Worm (Caenorhabditis elegans): ENCODE measurements around the gene C26B9.7.

C26B9.7 gene

ce11 chrX:5319214-5319838, 22.8 kb upstream of the C26B9.7 start (continued):
- TF ChIP-seq hpl-2 (GFP tag; optimal IDR thresholded peaks at IDR 0.05) (no peak), unc-98 (GFP tag; IDR thresholded peaks at IDR 0.05) (no peak), snpc-4 (tag; optimal IDR thresholded peaks at IDR 0.05) (no peak), lin-14 (GFP tag; optimal IDR thresholded peaks at IDR 0.05) (peak; percentile 39), fkh-4 (tag; optimal IDR thresholded peaks at IDR 0.05; ENCODE audit: borderline replicate concordance) (no peak), nhr-85 (tag) (no peak), C04F5.9 (tag; optimal IDR thresholded peaks at IDR 0.05) (no peak), ztf-11 (tag; optimal IDR thresholded peaks at IDR 0.05) (no peak), lsy-2 (tag; optimal IDR thresholded peaks at IDR 0.05) (peak in 1 of 2 experiments; percentile 50), ztf-4 (tag; optimal IDR thresholded peaks at IDR 0.05) (peak; percentile 12), mef-2 (tag; optimal IDR thresholded peaks at IDR 0.05) (no peak), isw-1 (GFP tag; IDR thresholded peaks at IDR 0.05) (no peak), fkh-10 (GFP tag; optimal IDR thresholded peaks at IDR 0.05) (no peak), lir-3 (tag; optimal IDR thresholded peaks at IDR 0.05; ENCODE audit: poor library complexity) (peak; percentile 45), xbp-1 (tag; optimal IDR thresholded peaks at IDR 0.05) (peak; percentile 49), ces-1 (GFP tag; optimal IDR thresholded peaks at IDR 0.05) (no peak), skn-1 (tag; optimal IDR thresholded peaks at IDR 0.05) (no peak), nhr-47 (tag; optimal IDR thresholded peaks at IDR 0.05) (peak; percentile 70), grh-1 (GFP tag; IDR thresholded peaks at IDR 0.05) (no peak), unc-62 (GFP tag; optimal IDR thresholded peaks at IDR 0.05) (no peak), mep-1 (tag; optimal IDR thresholded peaks at IDR 0.05) (peak; percentile 4), fos-1 (tag; optimal IDR thresholded peaks at IDR 0.05) (peak; percentile 0), dpl-1 (GFP tag; optimal IDR thresholded peaks at IDR 0.05) (no peak), fkh-8 (tag; optimal IDR thresholded peaks at IDR 0.05) (no peak), nhr-20 (tag; optimal IDR thresholded peaks at IDR 0.05) (peak; percentile 48), dsc-1 (tag; optimal IDR thresholded peaks at IDR 0.05) (peak; percentile 71), lin-39 (tag; optimal IDR thresholded peaks at IDR 0.05) (no peak), efl-3 (GFP tag; optimal IDR thresholded peaks at IDR 0.05) (no peak), ceh-63 (GFP tag; optimal IDR thresholded peaks at IDR 0.05) (no peak), jun-1 (tag; optimal IDR thresholded peaks at IDR 0.05) (no peak), pag-3 (tag; optimal IDR thresholded peaks at IDR 0.05; ENCODE audit: borderline replicate concordance, insufficient read depth) (no peak), hlh-4 (tag; optimal IDR thresholded peaks at IDR 0.05) (no peak), hlh-17 (GFP tag; optimal IDR thresholded peaks at IDR 0.05; ENCODE audit: borderline replicate concordance) (no peak), mdl-1 (tag; optimal IDR thresholded peaks at IDR 0.05) (peak in 1 of 2 experiments; percentile 13), nhr-12 (tag; optimal IDR thresholded peaks at IDR 0.05) (no peak), alr-1 (tag; optimal IDR thresholded peaks at IDR 0.05; ENCODE audit: borderline replicate concordance) (no peak), snu-23 (GFP tag; optimal IDR thresholded peaks at IDR 0.05) (peak; percentile 68), unc-86 (tag; optimal IDR thresholded peaks at IDR 0.05) (no peak), nhr-237 (tag; optimal IDR thresholded peaks at IDR 0.05) (no peak), zip-4 (GFP tag; optimal IDR thresholded peaks at IDR 0.05) (no peak), aha-1 (tag; optimal IDR thresholded peaks at IDR 0.05) (no peak), nhr-76 (tag; optimal IDR thresholded peaks at IDR 0.05) (no peak), pax-3 (tag; optimal IDR thresholded peaks at IDR 0.05) (no peak), aly-2 (tag; optimal IDR thresholded peaks at IDR 0.05) (peak; percentile 26), nhr-11 (tag; optimal IDR thresholded peaks at IDR 0.05) (no peak), C34B4.2 (tag; optimal IDR thresholded peaks at IDR 0.05) (no peak), elt-3 (tag; optimal IDR thresholded peaks at IDR 0.05) (peak in 2 of 6 experiments; percentile 24 to 28), blmp-1 (tag; optimal IDR thresholded peaks at IDR 0.05) (no peak), nhr-19 (GFP tag; conservative IDR thresholded peaks at IDR 0.05) (peak; percentile 57), F16B12.6 (tag; optimal IDR thresholded peaks at IDR 0.05) (no peak), nhr-71 (tag; optimal IDR thresholded peaks at IDR 0.05) (peak; percentile 56)

Data from whole organism, L1 larva.